Worm (Caenorhabditis elegans): ENCODE measurements around the gene nhr-271.

The nhr-271 gene

ce11 chrV:16610094-16610493 is 29.8 kb upstream of the nhr-271 start:
- TF ChIP-seq med-1 (GFP tag; optimal IDR thresholded peaks at IDR 0.05; ENCODE audit: insufficient read depth) (no peak), ztf-29 (GFP tag; IDR thresholded peaks at IDR 0.05) (no peak), flt-1 (GFP tag; IDR thresholded peaks at IDR 0.05) (no peak), ztf-23 (GFP tag; IDR thresholded peaks at IDR 0.05) (no peak), ref-1 (GFP tag; conservative IDR thresholded peaks at IDR 0.05) (no peak)

DNA sequence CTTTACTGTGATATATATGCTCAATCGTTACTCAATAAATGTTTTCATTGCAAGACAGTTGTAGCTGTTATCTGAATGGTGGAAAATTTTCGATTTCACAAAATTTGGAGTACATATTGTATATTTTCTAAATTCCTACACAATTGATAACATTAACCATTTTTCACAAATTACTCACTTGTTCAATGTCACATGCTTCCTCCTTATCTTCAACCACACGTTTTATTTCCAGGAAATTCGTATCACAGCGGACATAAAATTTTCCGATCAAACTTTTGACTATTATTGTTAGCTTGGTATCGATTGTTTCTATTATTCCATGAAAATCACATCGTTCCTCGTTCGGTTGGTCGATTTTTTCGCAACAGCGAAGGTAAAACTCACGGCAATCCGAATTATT is 28.2 kb upstream of the nhr-271 start:
- no peak for TF ChIP-seq tab-1 (GFP tag; IDR thresholded peaks at IDR 0.05)
- no peak for TF ChIP-seq flt-1 (GFP tag; IDR thresholded peaks at IDR 0.05)
- no peak for TF ChIP-seq cog-1 (tag; optimal IDR thresholded peaks at IDR 0.05)
- TF ChIP-seq med-1 (GFP tag; optimal IDR thresholded peaks at IDR 0.05; ENCODE audit: insufficient read depth) = no peak
- TF ChIP-seq klf-2 (GFP tag; conservative IDR thresholded peaks at IDR 0.05) = no peak
- no peak for TF ChIP-seq T22C8.4 (GFP tag; IDR thresholded peaks at IDR 0.05)
- TF ChIP-seq ztf-29 (GFP tag; IDR thresholded peaks at IDR 0.05) = no peak
- TF ChIP-seq ztf-23 (GFP tag; IDR thresholded peaks at IDR 0.05) = no peak
- TF ChIP-seq ref-1 (GFP tag; conservative IDR thresholded peaks at IDR 0.05) = no peak

- TF ChIP-seq tab-1 (GFP tag; IDR thresholded peaks at IDR 0.05) (no peak), T22C8.4 (GFP tag; IDR thresholded peaks at IDR 0.05) (no peak), ztf-23 (GFP tag; IDR thresholded peaks at IDR 0.05) (no peak), cog-1 (tag; optimal IDR thresholded peaks at IDR 0.05) (no peak), med-1 (GFP tag; optimal IDR thresholded peaks at IDR 0.05; ENCODE audit: insufficient read depth) (no peak), ztf-29 (GFP tag; IDR thresholded peaks at IDR 0.05) (no peak), flt-1 (GFP tag; IDR thresholded peaks at IDR 0.05) (no peak), klf-2 (GFP tag; conservative IDR thresholded peaks at IDR 0.05) (no peak), ref-1 (GFP tag; conservative IDR thresholded peaks at IDR 0.05) (no peak)
Measured at ce11 chrV:16606313-16606712, 26.0 kb upstream of the nhr-271 start, which contains the start of gene Y32B12C.1. Gene Y32B12C.1 (plus strand): TSS chrV:16606613.

ce11 chrV:16605463-16605862 is 25.1 kb upstream of the nhr-271 start:
- TF ChIP-seq ztf-23 (GFP tag; IDR thresholded peaks at IDR 0.05) = no peak
- no peak for TF ChIP-seq tab-1 (GFP tag; IDR thresholded peaks at IDR 0.05)
- no peak for TF ChIP-seq ztf-29 (GFP tag; IDR thresholded peaks at IDR 0.05)

ce11 chrV:16604301-16604700 is 24.0 kb upstream of the nhr-271 start:
- TF ChIP-seq med-1 (GFP tag; optimal IDR thresholded peaks at IDR 0.05; ENCODE audit: insufficient read depth) = no peak
- no peak for TF ChIP-seq T22C8.4 (GFP tag; IDR thresholded peaks at IDR 0.05)
- no peak for TF ChIP-seq ref-1 (GFP tag; conservative IDR thresholded peaks at IDR 0.05)

- TF ChIP-seq tab-1 (GFP tag; IDR thresholded peaks at IDR 0.05) = no peak
- TF ChIP-seq klf-2 (GFP tag; conservative IDR thresholded peaks at IDR 0.05) = no peak
- no peak for TF ChIP-seq cog-1 (tag; optimal IDR thresholded peaks at IDR 0.05)
- no peak for TF ChIP-seq med-1 (GFP tag; optimal IDR thresholded peaks at IDR 0.05; ENCODE audit: insufficient read depth)
- TF ChIP-seq ref-1 (GFP tag; conservative IDR thresholded peaks at IDR 0.05) = no peak
- no peak for TF ChIP-seq ztf-23 (GFP tag; IDR thresholded peaks at IDR 0.05)
- no peak for TF ChIP-seq T22C8.4 (GFP tag; IDR thresholded peaks at IDR 0.05)
- no peak for TF ChIP-seq ztf-29 (GFP tag; IDR thresholded peaks at IDR 0.05)
- TF ChIP-seq flt-1 (GFP tag; IDR thresholded peaks at IDR 0.05) = no peak
Measured at ce11 chrV:16603102-16603501, 22.8 kb upstream of the nhr-271 start, which contains the start of gene T03E6.8. Gene T03E6.8 (minus strand): TSS chrV:16603202.

ce11 chrV:16600623-16601022 is 20.3 kb upstream of the nhr-271 start, which contains the start of gene T03E6.9:
Gene T03E6.9 (minus strand): TSS chrV:16600723.
- TF ChIP-seq cog-1 (tag; optimal IDR thresholded peaks at IDR 0.05) = no peak
- TF ChIP-seq flt-1 (GFP tag; IDR thresholded peaks at IDR 0.05) = no peak
- no peak for TF ChIP-seq ztf-29 (GFP tag; IDR thresholded peaks at IDR 0.05)
- no peak for TF ChIP-seq tab-1 (GFP tag; IDR thresholded peaks at IDR 0.05)
- TF ChIP-seq ref-1 (GFP tag; conservative IDR thresholded peaks at IDR 0.05) = no peak
- no peak for TF ChIP-seq T22C8.4 (GFP tag; IDR thresholded peaks at IDR 0.05)
- TF ChIP-seq klf-2 (GFP tag; conservative IDR thresholded peaks at IDR 0.05) = no peak
- no peak for TF ChIP-seq med-1 (GFP tag; optimal IDR thresholded peaks at IDR 0.05; ENCODE audit: insufficient read depth)
- no peak for TF ChIP-seq ztf-23 (GFP tag; IDR thresholded peaks at IDR 0.05)

ce11 chrV:16599835-16600234 is 19.5 kb upstream of the nhr-271 start:
- no peak for TF ChIP-seq T22C8.4 (GFP tag; IDR thresholded peaks at IDR 0.05)

ce11 chrV:16598437-16598836 is 18.1 kb upstream of the nhr-271 start:
- TF ChIP-seq ztf-29 (GFP tag; IDR thresholded peaks at IDR 0.05) (no peak), T22C8.4 (GFP tag; IDR thresholded peaks at IDR 0.05) (no peak), ztf-23 (GFP tag; IDR thresholded peaks at IDR 0.05) (no peak), med-1 (GFP tag; optimal IDR thresholded peaks at IDR 0.05; ENCODE audit: insufficient read depth) (no peak), klf-2 (GFP tag; conservative IDR thresholded peaks at IDR 0.05) (no peak), tab-1 (GFP tag; IDR thresholded peaks at IDR 0.05) (no peak), cog-1 (tag; optimal IDR thresholded peaks at IDR 0.05) (no peak), flt-1 (GFP tag; IDR thresholded peaks at IDR 0.05) (no peak), ref-1 (GFP tag; conservative IDR thresholded peaks at IDR 0.05) (no peak)

- TF ChIP-seq klf-2 (GFP tag; conservative IDR thresholded peaks at IDR 0.05) (no peak), T22C8.4 (GFP tag; IDR thresholded peaks at IDR 0.05) (no peak), ztf-23 (GFP tag; IDR thresholded peaks at IDR 0.05) (no peak), ztf-29 (GFP tag; IDR thresholded peaks at IDR 0.05) (no peak), tab-1 (GFP tag; IDR thresholded peaks at IDR 0.05) (no peak), ref-1 (GFP tag; conservative IDR thresholded peaks at IDR 0.05) (no peak), cog-1 (tag; optimal IDR thresholded peaks at IDR 0.05) (no peak), flt-1 (GFP tag; IDR thresholded peaks at IDR 0.05) (no peak), med-1 (GFP tag; optimal IDR thresholded peaks at IDR 0.05; ENCODE audit: insufficient read depth) (no peak)
Measured at ce11 chrV:16596102-16596501, 15.8 kb upstream of the nhr-271 start.

Measured in whole organism, midembryonic.